Fruit fly (Drosophila melanogaster) whole organism, pupa: ENCODE results near the gene eater.

Experiments
- CG10348 ChIP-seq: fragments of 200-800 bp; sonication (Bioruptor generic); IDR thresholded peaks from 2 replicates; pipeline ENCODE4 v1.3.6; 2022; ENCODE audit warnings: missing biosample characterization, missing genetic modification characterization
- CG12605 ChIP-seq: fragments of 200-800 bp; sonication (Bioruptor generic); IDR thresholded peaks from 2 replicates; pipeline ENCODE4 v1.3.6; 2022; ENCODE audit warnings: missing biosample characterization, missing genetic modification characterization
- CG13204 ChIP-seq: fragments of 200-800 bp; sonication (Bioruptor generic); optimal IDR thresholded peaks from 2 replicates; lab custom pipeline; 2018; ENCODE audit warnings: missing biosample characterization, mild to moderate bottlenecking, missing genetic modification characterization, moderate library complexity
- CG14655 ChIP-seq: fragments of 200-800 bp; sonication (Bioruptor generic); optimal IDR thresholded peaks from 3 replicates; lab custom pipeline; 2017; ENCODE audit warnings: mild to moderate bottlenecking, missing biosample characterization, missing genetic modification reagents, missing genetic modification characterization
- CG15710 ChIP-seq: fragments of 200-800 bp; sonication (Bioruptor generic); optimal IDR thresholded peaks from 2 replicates; lab custom pipeline; 2018; ENCODE audit warnings: missing biosample characterization, mild to moderate bottlenecking, missing genetic modification characterization, moderate library complexity
- CG17806 ChIP-seq: fragments of 200-800 bp; sonication (Bioruptor generic); optimal IDR thresholded peaks from 2 replicates; lab custom pipeline; 2018; ENCODE audit warnings: missing biosample characterization, mild to moderate bottlenecking, missing genetic modification characterization, moderate library complexity
- CG32121 ChIP-seq: fragments of 200-800 bp; sonication (Bioruptor generic); IDR thresholded peaks from 2 replicates; pipeline ENCODE4 v1.3.6; 2022; ENCODE audit warnings: missing biosample characterization, missing genetic modification characterization
- CG34367 ChIP-seq: fragments of 200-800 bp; sonication (Bioruptor generic); optimal IDR thresholded peaks from 2 replicates; lab custom pipeline; 2018; ENCODE audit warnings: missing biosample characterization, mild to moderate bottlenecking, missing genetic modification characterization
- CG4496 ChIP-seq: fragments of 200-800 bp; sonication (Bioruptor generic); IDR thresholded peaks from 3 replicates; pipeline ENCODE4 v1.3.6; 2022; ENCODE audit warnings: missing biosample characterization, missing genetic modification characterization
- CG8159 ChIP-seq: fragments of 200-800 bp; sonication (Bioruptor generic); optimal IDR thresholded peaks from 3 replicates; lab custom pipeline; 2018; ENCODE audit warnings: missing biosample characterization, mild to moderate bottlenecking, missing genetic modification characterization, moderate library complexity
- CG8301 ChIP-seq: fragments of 200-800 bp; sonication (Bioruptor generic); optimal IDR thresholded peaks from 2 replicates; lab custom pipeline; 2018; ENCODE audit warnings: missing biosample characterization, mild to moderate bottlenecking, missing genetic modification characterization
- CG9948 ChIP-seq: fragments of 200-800 bp; sonication (Bioruptor generic); optimal IDR thresholded peaks from 2 replicates; lab custom pipeline; 2018; ENCODE audit warnings: missing biosample characterization, mild to moderate bottlenecking, missing genetic modification characterization, moderate library complexity
- D1 ChIP-seq: fragments of 200-800 bp; sonication (Bioruptor generic); optimal IDR thresholded peaks from 2 replicates; lab custom pipeline; 2018; ENCODE audit warnings: missing biosample characterization, mild to moderate bottlenecking, missing genetic modification characterization, moderate library complexity
- EcR ChIP-seq: fragments of 200-800 bp; sonication (Bioruptor generic); optimal IDR thresholded peaks from 3 replicates; lab custom pipeline; 2019; ENCODE audit warnings: missing biosample characterization, missing genetic modification characterization, mild to moderate bottlenecking, moderate library complexity, missing genetic modification reagents
- Ets98B ChIP-seq: fragments of 200-800 bp; sonication (Bioruptor generic); IDR thresholded peaks from 2 replicates; pipeline ENCODE4 v1.3.6; 2022; ENCODE audit warnings: missing biosample characterization, missing genetic modification characterization
- Pif1A ChIP-seq: fragments of 200-800 bp; sonication (Bioruptor generic); optimal IDR thresholded peaks from 3 replicates; lab custom pipeline; 2016; ENCODE audit warnings: missing biosample characterization, missing genetic modification characterization
- Pif1B ChIP-seq: fragments of 200-800 bp; sonication (Bioruptor generic); optimal IDR thresholded peaks from 3 replicates; lab custom pipeline; 2016; ENCODE audit warnings: missing biosample characterization, missing genetic modification characterization
- Snoo ChIP-seq: fragments of 200-800 bp; sonication (Bioruptor generic); optimal IDR thresholded peaks from 3 replicates; lab custom pipeline; 2017; ENCODE audit warnings: missing biosample characterization, mild to moderate bottlenecking, missing genetic modification characterization, inconsistent platforms
- fd96Ca ChIP-seq: fragments of 200-800 bp; sonication (Bioruptor generic); IDR thresholded peaks from 3 replicates; pipeline ENCODE4 v1.3.6; 2022; ENCODE audit warnings: missing biosample characterization, missing genetic modification characterization
- gl ChIP-seq: fragments of 200-800 bp; sonication (Bioruptor generic); optimal IDR thresholded peaks from 2 replicates; lab custom pipeline; 2018; ENCODE audit warnings: missing biosample characterization, mild to moderate bottlenecking, missing genetic modification characterization
- rn ChIP-seq: fragments of 200-800 bp; sonication (Bioruptor generic); IDR thresholded peaks from 2 replicates; pipeline ENCODE4 v1.3.6; 2022; ENCODE audit warnings: missing biosample characterization, missing genetic modification characterization

eater gene

dm6 chr3R:27108111-27108510 lies 8.6 kb upstream of the eater start:
- TF ChIP-seq Pif1A (no peak), rn (no peak)

dm6 chr3R:27106134-27106694 lies 6.7 kb upstream of the eater start, which contains the start of gene CAH9:
Gene CAH9 (minus strand): TSS chr3R:27106184.
- TF ChIP-seq Snoo (tag; lab: Kevin White, UChicago) (no peak), CG32121 (GFP tag; lab: Robert Waterston, UW) (no peak), Ets98B (no peak), gl (tag; lab: Kevin White, UChicago) (no peak), CG34367 (tag; lab: Kevin White, UChicago) (no peak), CG17806 (tag; lab: Kevin White, UChicago) (no peak), CG8159 (tag; lab: Kevin White, UChicago) (no peak), EcR (GFP tag; lab: Kevin White, UChicago) (no peak), Pif1B (no peak), Pif1A (no peak)
- TF ChIP-seq, all 21 proteins: peak for 0

DNA sequence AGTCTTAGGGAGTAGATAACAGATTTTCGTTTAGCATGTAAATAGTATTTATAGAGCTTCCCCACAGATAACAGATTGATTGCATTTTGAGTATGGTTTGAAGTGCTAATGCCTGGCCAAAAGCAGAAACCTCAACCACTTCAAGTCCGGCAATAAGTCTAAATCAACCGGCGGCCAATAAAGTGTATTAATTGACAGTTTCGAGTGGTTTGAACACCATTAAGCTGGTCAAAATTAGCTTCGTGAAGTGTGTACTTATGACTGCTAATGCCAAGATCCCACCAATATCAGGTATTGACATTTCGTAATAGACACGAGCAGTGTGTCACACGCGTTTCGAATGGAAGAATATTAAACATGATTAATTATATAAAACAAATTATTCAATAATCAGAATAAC lies 6.0 kb upstream of the eater start:
- TF ChIP-seq EcR (GFP tag; lab: Kevin White, UChicago): no peak
- TF ChIP-seq CG8301 (tag; lab: Kevin White, UChicago): no peak
- no peak for TF ChIP-seq gl (tag; lab: Kevin White, UChicago)
- no peak for TF ChIP-seq D1 (tag; lab: Kevin White, UChicago)
- TF ChIP-seq Pif1B: no peak
- TF ChIP-seq rn: no peak
- TF ChIP-seq CG9948 (tag; lab: Kevin White, UChicago): no peak
- no peak for TF ChIP-seq CG13204 (GFP tag; lab: Kevin White, UChicago)
- TF ChIP-seq fd96Ca (GFP tag; lab: Robert Waterston, UW): no peak

dm6 chr3R:27100930-27101329 lies 1.5 kb upstream of the eater start, which contains the start of gene Jhbp11:
Gene Jhbp11 (plus strand): TSS chr3R:27101230.
- TF ChIP-seq CG8301 (tag; lab: Kevin White, UChicago): no peak
- TF ChIP-seq CG8159 (tag; lab: Kevin White, UChicago): peak; percentile 28
- peak; percentile 14 for TF ChIP-seq CG17806 (tag; lab: Kevin White, UChicago)
- TF ChIP-seq CG4496 (GFP tag; lab: Robert Waterston, UW): no peak
- TF ChIP-seq CG13204 (GFP tag; lab: Kevin White, UChicago): no peak
- peak; percentile 15 for TF ChIP-seq CG14655

- TF ChIP-seq CG17806 (tag; lab: Kevin White, UChicago): no peak
- TF ChIP-seq CG15710 (tag; lab: Kevin White, UChicago): no peak
- TF ChIP-seq CG34367 (tag; lab: Kevin White, UChicago): no peak
- no peak for TF ChIP-seq Snoo (tag; lab: Kevin White, UChicago)
- TF ChIP-seq, all 21 proteins: peak for 0
Observed at dm6 chr3R:27098638-27099037, 841 bp downstream of the eater start.

DNA sequence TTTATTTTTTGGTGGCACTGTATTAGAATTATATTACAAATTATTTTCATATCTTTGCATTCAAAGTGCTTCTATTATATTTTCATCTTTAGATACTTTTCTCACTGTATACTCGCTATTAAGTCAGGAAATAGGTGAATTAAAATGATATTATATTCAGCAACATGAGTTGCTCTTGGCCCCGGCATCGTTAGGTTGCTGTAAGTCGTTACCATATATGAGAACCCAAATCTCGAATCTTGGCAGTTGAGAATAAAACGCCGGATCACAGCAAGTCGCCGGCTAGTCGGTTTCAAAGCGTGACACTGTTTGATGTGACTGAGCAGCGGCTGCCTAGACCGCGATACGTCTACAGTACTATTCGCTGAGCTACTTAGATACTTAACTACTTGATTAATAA lies 5.2 kb downstream of the eater start, which contains the start of gene CG14259:
CG14259 (plus strand) TSS at position 301 of the 400 bp plus-strand sequence.
- TF ChIP-seq CG32121 (GFP tag; lab: Robert Waterston, UW) (no peak), Pif1B (no peak), Snoo (tag; lab: Kevin White, UChicago) (no peak), Ets98B (no peak), CG17806 (tag; lab: Kevin White, UChicago) (no peak), fd96Ca (GFP tag; lab: Robert Waterston, UW) (no peak), EcR (GFP tag; lab: Kevin White, UChicago) (no peak), CG8159 (tag; lab: Kevin White, UChicago) (no peak), D1 (tag; lab: Kevin White, UChicago) (no peak), rn (no peak), gl (tag; lab: Kevin White, UChicago) (no peak), CG13204 (GFP tag; lab: Kevin White, UChicago) (no peak)

DNA sequence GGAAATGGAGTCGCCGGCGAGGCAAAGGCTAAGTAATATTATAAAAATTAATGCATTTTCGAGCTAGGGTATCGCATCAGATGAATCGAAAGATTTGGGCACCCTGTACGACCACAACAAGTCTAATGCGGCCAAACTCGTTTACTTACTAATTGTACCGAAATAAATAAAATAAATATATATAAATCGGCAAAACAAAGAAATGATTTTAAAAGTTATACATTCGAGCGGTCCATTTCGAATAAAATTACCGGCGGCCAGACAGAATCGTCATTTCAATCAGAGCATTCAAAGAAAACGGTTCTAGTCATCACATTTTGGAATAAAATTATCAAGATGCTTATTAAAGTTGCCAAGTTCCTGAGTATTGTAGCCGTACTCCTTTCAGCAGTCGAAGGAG lies 6.6 kb downstream of the eater start, which contains the start of gene CG14258:
CG14258 (plus strand) TSS at position 301 of the 400 bp plus-strand sequence.
- TF ChIP-seq CG10348 (GFP tag; lab: Robert Waterston, UW): no peak
- TF ChIP-seq EcR (GFP tag; lab: Kevin White, UChicago): no peak
- no peak for TF ChIP-seq rn
- TF ChIP-seq CG17806 (tag; lab: Kevin White, UChicago): no peak
- TF ChIP-seq CG13204 (GFP tag; lab: Kevin White, UChicago): no peak
- TF ChIP-seq CG4496 (GFP tag; lab: Robert Waterston, UW): no peak

DNA sequence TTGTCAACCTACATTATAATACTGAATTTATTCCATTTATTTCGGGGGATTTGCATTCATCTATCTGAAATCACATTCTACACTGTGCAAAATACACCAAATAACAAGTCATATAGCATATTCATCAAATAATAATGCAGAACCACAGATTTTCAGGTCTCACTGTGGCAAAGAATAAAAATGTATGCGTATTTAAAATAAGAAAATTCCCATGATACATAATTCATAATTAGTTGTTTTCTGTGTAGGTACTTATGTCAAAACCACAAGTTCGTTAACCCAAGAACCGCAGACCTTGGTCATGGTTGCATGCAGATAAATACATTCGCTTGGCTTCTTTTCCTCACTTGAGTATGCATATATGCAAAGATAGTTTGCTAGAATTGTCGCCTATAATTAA lies 7.2 kb downstream of the eater start:
- TF ChIP-seq CG17806 (tag; lab: Kevin White, UChicago): peak; percentile 36
- peak; percentile 34 for TF ChIP-seq CG14655
- no peak for TF ChIP-seq fd96Ca (GFP tag; lab: Robert Waterston, UW)
- TF ChIP-seq CG8301 (tag; lab: Kevin White, UChicago): peak; percentile 31
- TF ChIP-seq CG4496 (GFP tag; lab: Robert Waterston, UW): peak; percentile 80
- TF ChIP-seq Pif1B: no peak
- peak; percentile 34 for TF ChIP-seq CG34367 (tag; lab: Kevin White, UChicago)
- TF ChIP-seq EcR (GFP tag; lab: Kevin White, UChicago): peak; percentile 72
- TF ChIP-seq CG8159 (tag; lab: Kevin White, UChicago): peak; percentile 50
- TF ChIP-seq gl (tag; lab: Kevin White, UChicago): no peak
- peak; percentile 40; the same call in 1 of the 2 replicates for TF ChIP-seq CG32121 (GFP tag; lab: Robert Waterston, UW)
- TF ChIP-seq Pif1A: peak; percentile 34
- no peak for TF ChIP-seq CG12605
- TF ChIP-seq CG15710 (tag; lab: Kevin White, UChicago): peak; percentile 34
- TF ChIP-seq CG9948 (tag; lab: Kevin White, UChicago): peak; percentile 50
